Worm (Caenorhabditis elegans) whole organism, late embryonic: ENCODE data around the gene ZK757.10.

ENCODE experiments used
- C08G9.2 ChIP-seq: sonication (generic microtip); optimal IDR thresholded peaks from 2 replicates; lab custom pipeline; 2016; ENCODE audit warnings: mild to moderate bottlenecking, missing genetic modification characterization, moderate library complexity, missing compliant biosample characterization
- F13H6.1 ChIP-seq: sonication (generic microtip); optimal IDR thresholded peaks from 2 replicates; lab custom pipeline; 2016; ENCODE audit warnings: missing genetic modification characterization, missing compliant biosample characterization
- T23F11.4 ChIP-seq: fragments of 200-800 bp; sonication (Bioruptor generic); optimal IDR thresholded peaks from 2 replicates; lab custom pipeline; 2018; ENCODE audit warnings: mild to moderate bottlenecking, missing genetic modification characterization, missing compliant biosample characterization
- Y22D7AL.16 ChIP-seq: sonication (generic microtip); optimal IDR thresholded peaks from 2 replicates; lab custom pipeline; 2016; ENCODE audit warnings: missing genetic modification characterization, missing compliant biosample characterization
- ahr-1 ChIP-seq: sonication (generic microtip); optimal IDR thresholded peaks from 2 replicates; lab custom pipeline; 2016; ENCODE audit warnings: missing genetic modification characterization, missing compliant biosample characterization
- ceh-14 ChIP-seq: sonication (generic microtip); optimal IDR thresholded peaks from 2 replicates; lab custom pipeline; 2016; ENCODE audit warnings: missing genotype, missing genetic modification characterization, missing compliant biosample characterization
- ceh-18 ChIP-seq: sonication (generic microtip); optimal IDR thresholded peaks from 2 replicates; lab custom pipeline; 2016; ENCODE audit warnings: missing genetic modification characterization, missing compliant biosample characterization
- ceh-22 ChIP-seq: sonication (generic microtip); optimal IDR thresholded peaks from 2 replicates; lab custom pipeline; 2017; ENCODE audit warnings: missing biosample characterization, missing genetic modification characterization
- ceh-24 ChIP-seq: sonication (generic microtip); optimal IDR thresholded peaks from 2 replicates; lab custom pipeline; 2016; ENCODE audit warnings: mild to moderate bottlenecking, missing genetic modification characterization, missing compliant biosample characterization
- ceh-31 ChIP-seq: sonication (generic microtip); optimal IDR thresholded peaks from 2 replicates; lab custom pipeline; 2016; ENCODE audit warnings: missing genetic modification characterization, missing compliant biosample characterization
- ceh-34 ChIP-seq: sonication (generic microtip); optimal IDR thresholded peaks from 2 replicates; lab custom pipeline; 2016; ENCODE audit warnings: mild to moderate bottlenecking, missing genetic modification characterization, missing compliant biosample characterization
- ceh-48 ChIP-seq: sonication (generic microtip); optimal IDR thresholded peaks from 2 replicates; lab custom pipeline; 2016; ENCODE audit warnings: missing genetic modification characterization, inconsistent platforms, missing compliant biosample characterization
- che-1 ChIP-seq: sonication (generic microtip); optimal IDR thresholded peaks from 2 replicates; lab custom pipeline; 2016; ENCODE audit warnings: mild to moderate bottlenecking, missing genetic modification characterization, missing compliant biosample characterization
- dmd-4 ChIP-seq: sonication (generic microtip); optimal IDR thresholded peaks from 2 replicates; lab custom pipeline; 2016; ENCODE audit warnings: borderline replicate concordance, missing genetic modification characterization, missing compliant biosample characterization
- dve-1 ChIP-seq: sonication (generic microtip); optimal IDR thresholded peaks from 2 replicates; lab custom pipeline; 2017; ENCODE audit warnings: antibody characterized with exemption, mild to moderate bottlenecking, missing genetic modification characterization, missing compliant biosample characterization
- elt-2 ChIP-seq: sonication (generic microtip); optimal IDR thresholded peaks from 2 replicates; lab custom pipeline; 2016; ENCODE audit warnings: missing genetic modification reagents, missing genetic modification characterization, missing compliant biosample characterization
- eyg-1 ChIP-seq: sonication (generic microtip); optimal IDR thresholded peaks from 2 replicates; lab custom pipeline; 2016; ENCODE audit warnings: missing genotype, missing genetic modification characterization, missing compliant biosample characterization
- gmeb-2 ChIP-seq: sonication (generic microtip); optimal IDR thresholded peaks from 2 replicates; lab custom pipeline; 2016; ENCODE audit warnings: missing genetic modification characterization, inconsistent platforms, missing compliant biosample characterization
- hlh-13 ChIP-seq: fragments of 200-800 bp; sonication (Bioruptor generic); optimal IDR thresholded peaks from 2 replicates; lab custom pipeline; 2018; ENCODE audit warnings: mild to moderate bottlenecking, missing genetic modification characterization, missing compliant biosample characterization
- hlh-15 ChIP-seq: sonication (generic microtip); optimal IDR thresholded peaks from 2 replicates; lab custom pipeline; 2016; ENCODE audit warnings: missing genetic modification characterization, missing compliant biosample characterization
- hlh-6 ChIP-seq: sonication (generic microtip); optimal IDR thresholded peaks from 2 replicates; lab custom pipeline; 2016; ENCODE audit warnings: missing genotype, missing genetic modification characterization, missing compliant biosample characterization
- hlh-8 ChIP-seq: sonication (generic microtip); optimal IDR thresholded peaks from 2 replicates; lab custom pipeline; 2016; ENCODE audit warnings: missing genotype, missing genetic modification characterization, missing compliant biosample characterization
- lim-6 ChIP-seq: sonication (generic microtip); optimal IDR thresholded peaks from 2 replicates; lab custom pipeline; 2016; ENCODE audit warnings: missing genetic modification characterization, missing compliant biosample characterization
- madf-2 ChIP-seq: sonication (generic microtip); optimal IDR thresholded peaks from 2 replicates; lab custom pipeline; 2017; ENCODE audit warnings: missing genetic modification characterization, missing compliant biosample characterization
- mec-3 ChIP-seq: sonication (generic microtip); optimal IDR thresholded peaks from 2 replicates; lab custom pipeline; 2016; ENCODE audit warnings: borderline replicate concordance, missing genetic modification characterization, missing compliant biosample characterization
- nhr-11 ChIP-seq: fragments of 150-350 bp; optimal IDR thresholded peaks from 2 replicates; lab custom pipeline; 2014; ENCODE audit warnings: missing biosample characterization, missing genetic modification characterization
- nhr-232 ChIP-seq: sonication (generic microtip); optimal IDR thresholded peaks from 2 replicates; lab custom pipeline; 2016; ENCODE audit warnings: missing genetic modification characterization, missing compliant biosample characterization
- npax-4 ChIP-seq: sonication (generic microtip); optimal IDR thresholded peaks from 2 replicates; lab custom pipeline; 2016; ENCODE audit warnings: missing genetic modification characterization, missing compliant biosample characterization
- pag-3 ChIP-seq: sonication (generic microtip); optimal IDR thresholded peaks from 2 replicates; lab custom pipeline; 2016; ENCODE audit warnings: missing compliant biosample characterization, missing genetic modification characterization, borderline replicate concordance
- pat-9 ChIP-seq: fragments of 200-800 bp; sonication (Bioruptor generic); optimal IDR thresholded peaks from 2 replicates; lab custom pipeline; 2018; ENCODE audit warnings: mild to moderate bottlenecking, missing genetic modification characterization, moderate library complexity, missing compliant biosample characterization
- pha-2 ChIP-seq: sonication (generic microtip); optimal IDR thresholded peaks from 2 replicates; lab custom pipeline; 2017; ENCODE audit warnings: mild to moderate bottlenecking, missing genetic modification characterization, missing compliant biosample characterization
- pha-4 ChIP-seq: fragments of 150-350 bp; optimal IDR thresholded peaks from 2 replicates; lab custom pipeline; 2018; ENCODE audit warnings: missing biosample characterization, missing genetic modification reagents, missing genetic modification characterization
- pqm-1 ChIP-seq: sonication (generic microtip); optimal IDR thresholded peaks from 2 replicates; lab custom pipeline; 2016; ENCODE audit warnings: missing genetic modification characterization, missing compliant biosample characterization
- ref-2 ChIP-seq: sonication (generic microtip); optimal IDR thresholded peaks from 2 replicates; lab custom pipeline; 2016; ENCODE audit warnings: missing genetic modification characterization, missing compliant biosample characterization
- rnt-1 ChIP-seq: sonication (generic microtip); optimal IDR thresholded peaks from 2 replicates; lab custom pipeline; 2016; ENCODE audit warnings: missing genetic modification characterization, missing compliant biosample characterization
- sdc-2 ChIP-seq: sonication (generic microtip); optimal IDR thresholded peaks from 2 replicates; lab custom pipeline; 2016; ENCODE audit warnings: missing genotype, missing genetic modification characterization, missing compliant biosample characterization
- sox-2 ChIP-seq: fragments of 200-800 bp; sonication (Bioruptor generic); IDR thresholded peaks from 2 replicates; pipeline ENCODE4 v1.3.6; 2022; ENCODE audit warnings: missing genetic modification reagents, missing genetic modification characterization, missing compliant biosample characterization
- sox-4 ChIP-seq: sonication (generic microtip); optimal IDR thresholded peaks from 2 replicates; lab custom pipeline; 2017; ENCODE audit warnings: mild to moderate bottlenecking, missing genetic modification characterization, inconsistent platforms, missing compliant biosample characterization
- tbx-2 ChIP-seq: sonication (generic microtip); optimal IDR thresholded peaks from 2 replicates; lab custom pipeline; 2016; ENCODE audit warnings: missing genetic modification characterization, missing compliant biosample characterization
- tbx-7 ChIP-seq: sonication (generic microtip); optimal IDR thresholded peaks from 2 replicates; lab custom pipeline; 2016; ENCODE audit warnings: missing genotype, missing genetic modification characterization, missing compliant biosample characterization
- ttx-3 ChIP-seq: sonication (generic microtip); optimal IDR thresholded peaks from 2 replicates; lab custom pipeline; 2016; ENCODE audit warnings: missing genetic modification reagents, missing genetic modification characterization, missing compliant biosample characterization
- unc-3 ChIP-seq, 2 experiments: fragments of 200-800 bp in 1 of 2; sonication (Bioruptor generic) in 1 of 2; sonication (generic microtip) in 1 of 2; conservative IDR thresholded peaks in 1 of 2; optimal IDR thresholded peaks in 1 of 2; 2 replicates each; pipeline versions ENCODE4 v1.3.6 to Lab custom; 2016 to 2022; ENCODE audit warnings: missing compliant biosample characterization in 2 of 2, missing genetic modification characterization in 2 of 2, missing genetic modification reagents in 1 of 2
- unc-42 ChIP-seq: sonication (generic microtip); optimal IDR thresholded peaks from 2 replicates; lab custom pipeline; 2016; ENCODE audit warnings: missing genotype, missing genetic modification characterization, missing compliant biosample characterization
- zip-5 ChIP-seq: sonication (generic microtip); optimal IDR thresholded peaks from 2 replicates; lab custom pipeline; 2016; ENCODE audit warnings: missing genetic modification characterization, missing compliant biosample characterization
- ztf-16 ChIP-seq: sonication (generic microtip); optimal IDR thresholded peaks from 2 replicates; lab custom pipeline; 2017; ENCODE audit warnings: missing genetic modification characterization, missing compliant biosample characterization

ZK757.10 gene

DNA sequence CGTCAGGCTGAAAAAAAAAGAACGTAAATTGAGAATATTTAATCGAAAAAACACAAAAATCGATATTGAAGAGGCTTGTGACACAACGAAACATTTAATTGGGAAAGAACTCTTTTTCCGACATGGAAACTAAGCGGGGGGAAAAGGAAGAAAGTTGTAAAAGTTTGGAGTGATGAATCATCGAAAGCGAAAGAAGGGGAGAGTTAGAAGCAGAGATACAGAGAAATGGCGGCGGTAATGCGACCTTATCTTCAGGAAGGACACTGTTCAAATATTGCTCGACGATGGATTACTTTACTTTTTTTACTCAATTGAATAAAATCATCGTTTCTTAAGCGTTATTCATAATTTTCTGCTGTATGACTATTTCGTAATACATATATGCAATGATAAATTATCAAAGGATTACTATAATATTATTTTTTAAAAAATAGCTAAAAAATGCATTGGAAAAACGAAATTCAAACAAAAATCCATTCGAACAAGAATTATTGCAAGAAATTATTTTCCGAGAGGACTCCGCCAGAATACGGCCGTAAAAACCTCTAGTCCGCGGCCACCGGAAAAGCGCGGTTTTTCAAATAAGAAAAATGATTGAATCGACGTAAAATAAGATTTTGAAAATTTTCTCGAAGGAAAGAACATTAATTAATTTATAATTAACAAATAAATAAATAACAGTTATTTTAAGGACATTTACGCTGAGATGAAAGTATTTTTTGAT lies 9.1 kb upstream of the ZK757.10 start, which contains the start of gene dhhc-4 (continued):
- TF ChIP-seq ceh-18 (tag; lab: Kevin White, UChicago) (no peak), tbx-7 (tag; lab: Kevin White, UChicago) (peak; percentile 79), pqm-1 (tag; lab: Kevin White, UChicago) (no peak), ceh-22 (tag; lab: Kevin White, UChicago) (no peak), rnt-1 (tag; lab: Kevin White, UChicago) (peak; percentile 10), pat-9 (tag; lab: Kevin White, UChicago) (no peak), C08G9.2 (tag; lab: Kevin White, UChicago) (peak; percentile 92), eyg-1 (tag; lab: Kevin White, UChicago) (no peak), dmd-4 (tag; lab: Kevin White, UChicago) (no peak), nhr-11 (tag; lab: Kevin White, UChicago) (no peak), elt-2 (peak; percentile 79), ceh-14 (peak; percentile 74), hlh-15 (tag; lab: Kevin White, UChicago) (no peak), ttx-3 (tag; lab: Kevin White, UChicago) (peak; percentile 46), ahr-1 (peak; percentile 6), ceh-34 (peak; percentile 19), dve-1 (tag; lab: Kevin White, UChicago) (no peak), ref-2 (tag; lab: Kevin White, UChicago) (peak; percentile 9), che-1 (no peak), sox-4 (tag; lab: Kevin White, UChicago) (no peak), sox-2 (GFP tag; lab: Robert Waterston, UW) (no peak), pag-3 (tag; lab: Kevin White, UChicago) (no peak), tbx-2 (tag; lab: Kevin White, UChicago) (peak; percentile 81), nhr-232 (tag; lab: Kevin White, UChicago) (no peak), pha-4 (tag; lab: Kevin White, UChicago) (no peak), unc-3 (GFP tag; conservative IDR thresholded peaks at IDR 0.05; lab: Robert Waterston, UW) (no peak), unc-3 (tag; optimal IDR thresholded peaks at IDR 0.05; lab: Kevin White, UChicago) (no peak), T23F11.4 (GFP tag; lab: Kevin White, UChicago) (no peak), ztf-16 (tag; lab: Kevin White, UChicago) (no peak), Y22D7AL.16 (tag; lab: Kevin White, UChicago) (no peak), sdc-2 (no peak), zip-5 (peak; percentile 70), gmeb-2 (tag; lab: Kevin White, UChicago) (peak; percentile 8), ceh-48 (tag; lab: Kevin White, UChicago) (no peak), hlh-6 (tag; lab: Kevin White, UChicago) (peak; percentile 13), hlh-13 (GFP tag; lab: Kevin White, UChicago) (no peak), ceh-24 (tag; lab: Kevin White, UChicago) (no peak), hlh-8 (peak; percentile 81), mec-3 (no peak), pha-2 (tag; lab: Kevin White, UChicago) (peak; percentile 11), npax-4 (tag; lab: Kevin White, UChicago) (no peak), F13H6.1 (no peak)

ce11 chrIII:9871032-9871431 lies 6.0 kb upstream of the ZK757.10 start, which contains the start of gene ZK757.1:
ZK757.1 (minus strand) TSS chrIII:9871132.
- TF ChIP-seq rnt-1 (tag; lab: Kevin White, UChicago) (no peak), lim-6 (no peak), dmd-4 (tag; lab: Kevin White, UChicago) (no peak), ceh-14 (no peak), hlh-13 (GFP tag; lab: Kevin White, UChicago) (no peak), mec-3 (no peak), madf-2 (tag; lab: Kevin White, UChicago) (no peak), che-1 (no peak), ceh-31 (tag; lab: Kevin White, UChicago) (no peak), Y22D7AL.16 (tag; lab: Kevin White, UChicago) (no peak), ttx-3 (tag; lab: Kevin White, UChicago) (no peak), unc-42 (tag; lab: Kevin White, UChicago) (no peak)
